Fruit fly (Drosophila melanogaster) whole organism, prepupa: ENCODE results near the gene NijB.

Source experiments
- Blimp-1 ChIP-seq: fragments of 200-800 bp; sonication (Bioruptor generic); optimal IDR thresholded peaks from 3 replicates; lab custom pipeline; 2017; ENCODE audit warnings: missing biosample characterization, missing genetic modification characterization, mild to moderate bottlenecking, moderate library complexity, missing genetic modification reagents
- CG10631 ChIP-seq: fragments of 200-800 bp; sonication (Bioruptor generic); optimal IDR thresholded peaks from 2 replicates; lab custom pipeline; 2016; ENCODE audit warnings: missing biosample characterization, missing genetic modification characterization
- CG10669 ChIP-seq: fragments of 200-800 bp; sonication (Bioruptor generic); optimal IDR thresholded peaks from 3 replicates; lab custom pipeline; 2018; ENCODE audit warnings: missing biosample characterization, mild to moderate bottlenecking, missing genetic modification characterization, moderate library complexity
- CG11294 ChIP-seq: fragments of 200-800 bp; sonication (Bioruptor generic); IDR thresholded peaks from 2 replicates; pipeline ENCODE4 v1.3.6; 2022; ENCODE audit warnings: missing biosample characterization, missing genetic modification characterization
- CG11902 ChIP-seq: fragments of 200-800 bp; sonication (Bioruptor generic); optimal IDR thresholded peaks from 3 replicates; lab custom pipeline; 2016; ENCODE audit warnings: missing biosample characterization, missing genetic modification characterization
- CG1621 ChIP-seq: fragments of 200-800 bp; sonication (Bioruptor generic); optimal IDR thresholded peaks from 3 replicates; lab custom pipeline; 2018; ENCODE audit warnings: missing biosample characterization, mild to moderate bottlenecking, missing genetic modification characterization
- CG16779 ChIP-seq: fragments of 200-800 bp; sonication (Bioruptor generic); optimal IDR thresholded peaks from 3 replicates; lab custom pipeline; 2017; ENCODE audit warnings: missing biosample characterization, mild to moderate bottlenecking, missing genetic modification characterization
- CG3032 ChIP-seq: fragments of 200-800 bp; optimal IDR thresholded peaks from 2 replicates; lab custom pipeline; 2019; ENCODE audit warnings: missing biosample characterization, mild to moderate bottlenecking, missing genetic modification characterization, moderate library complexity
- CG31627 ChIP-seq: fragments of 200-800 bp; sonication (Bioruptor generic); optimal IDR thresholded peaks from 3 replicates; lab custom pipeline; 2016; ENCODE audit warnings: missing biosample characterization, missing genetic modification characterization
- CG32006 ChIP-seq: fragments of 200-800 bp; sonication (Bioruptor generic); optimal IDR thresholded peaks from 3 replicates; lab custom pipeline; 2017; ENCODE audit warnings: missing biosample characterization, mild to moderate bottlenecking, missing genetic modification characterization
- CG34406 ChIP-seq: fragments of 200-800 bp; sonication (Bioruptor generic); optimal IDR thresholded peaks from 3 replicates; lab custom pipeline; 2016; ENCODE audit warnings: missing biosample characterization, missing genetic modification characterization
- CG3919 ChIP-seq: fragments of 200-800 bp; sonication (Bioruptor generic); optimal IDR thresholded peaks from 3 replicates; lab custom pipeline; 2016; ENCODE audit warnings: missing biosample characterization, missing genetic modification characterization
- CG6792 ChIP-seq: fragments of 200-800 bp; sonication (Bioruptor generic); optimal IDR thresholded peaks from 3 replicates; lab custom pipeline; 2016; ENCODE audit warnings: missing biosample characterization, missing genetic modification characterization
- CG6854 ChIP-seq: fragments of 200-800 bp; sonication (Bioruptor generic); optimal IDR thresholded peaks from 2 replicates; lab custom pipeline; 2017; ENCODE audit warnings: missing biosample characterization, mild to moderate bottlenecking, missing genetic modification characterization
- CG8319 ChIP-seq: fragments of 200-800 bp; sonication (Bioruptor generic); optimal IDR thresholded peaks from 3 replicates; lab custom pipeline; 2016; ENCODE audit warnings: missing biosample characterization, missing genetic modification characterization
- CG8632 ChIP-seq: fragments of 200-800 bp; sonication (Bioruptor generic); optimal IDR thresholded peaks from 3 replicates; lab custom pipeline; 2016; ENCODE audit warnings: missing biosample characterization, missing genetic modification characterization
- CG9139 ChIP-seq: fragments of 200-800 bp; sonication (Bioruptor generic); optimal IDR thresholded peaks from 3 replicates; lab custom pipeline; 2017; ENCODE audit warnings: missing biosample characterization, mild to moderate bottlenecking, missing genetic modification characterization
- Eip75B ChIP-seq: fragments of 200-800 bp; sonication (Bioruptor generic); optimal IDR thresholded peaks from 3 replicates; lab custom pipeline; 2016; ENCODE audit warnings: missing biosample characterization, missing genetic modification characterization
- Eip78C ChIP-seq: fragments of 200-800 bp; sonication (Bioruptor generic); peaks from one replicate; lab custom pipeline; 2016; ENCODE audit warnings: missing biosample characterization, missing genetic modification characterization
- Eip93F ChIP-seq: fragments of 200-800 bp; sonication (Bioruptor generic); optimal IDR thresholded peaks from 2 replicates; lab custom pipeline; 2016; ENCODE audit warnings: missing biosample characterization, mild to moderate bottlenecking, missing genetic modification characterization
- Ets96B ChIP-seq: fragments of 200-800 bp; optimal IDR thresholded peaks from 2 replicates; lab custom pipeline; 2019; ENCODE audit warnings: missing biosample characterization, mild to moderate bottlenecking, missing genetic modification characterization, moderate library complexity
- Gug ChIP-seq: fragments of 200-800 bp; sonication (Bioruptor generic); IDR thresholded peaks from 2 replicates; pipeline ENCODE4 v1.3.6; 2022; ENCODE audit warnings: missing biosample characterization, missing genetic modification characterization
- Hr38 ChIP-seq: sonication (Bioruptor generic); optimal IDR thresholded peaks from 2 replicates; lab custom pipeline; 2016; ENCODE audit warnings: missing biosample characterization, missing genetic modification characterization
- Hr39 ChIP-seq: fragments of 200-800 bp; sonication (Bioruptor generic); optimal IDR thresholded peaks from 2 replicates; lab custom pipeline; 2016; ENCODE audit warnings: missing biosample characterization, missing genetic modification characterization
- Lpt ChIP-seq: fragments of 200-800 bp; sonication (Bioruptor generic); optimal IDR thresholded peaks from 3 replicates; lab custom pipeline; 2016; ENCODE audit warnings: missing biosample characterization, missing genetic modification characterization
- OdsH ChIP-seq: fragments of 200-800 bp; sonication (Bioruptor generic); optimal IDR thresholded peaks from 3 replicates; lab custom pipeline; 2016; ENCODE audit warnings: missing biosample characterization, missing genetic modification characterization
- Sox102F ChIP-seq: fragments of 200-800 bp; sonication (Bioruptor generic); optimal IDR thresholded peaks from 2 replicates; lab custom pipeline; 2016; ENCODE audit warnings: missing biosample characterization, mild to moderate bottlenecking, missing genetic modification characterization
- Sox14 ChIP-seq: fragments of 200-800 bp; sonication (Bioruptor generic); optimal IDR thresholded peaks from 3 replicates; lab custom pipeline; 2016; ENCODE audit warnings: missing biosample characterization, missing genetic modification characterization
- Sox15 ChIP-seq: fragments of 200-800 bp; sonication (Bioruptor generic); optimal IDR thresholded peaks from 3 replicates; lab custom pipeline; 2016; ENCODE audit warnings: missing biosample characterization, missing genetic modification characterization
- achi ChIP-seq: fragments of 200-800 bp; sonication (Bioruptor generic); optimal IDR thresholded peaks from 3 replicates; lab custom pipeline; 2016; ENCODE audit warnings: missing biosample characterization, missing genetic modification characterization
- acj6 ChIP-seq: fragments of 200-800 bp; sonication (Bioruptor generic); optimal IDR thresholded peaks from 3 replicates; lab custom pipeline; 2016; ENCODE audit warnings: missing biosample characterization, missing genetic modification characterization
- cyc ChIP-seq: fragments of 200-800 bp; sonication (Bioruptor generic); optimal IDR thresholded peaks from 3 replicates; lab custom pipeline; 2016; ENCODE audit warnings: missing biosample characterization, missing genetic modification characterization
- dac ChIP-seq: fragments of 200-800 bp; sonication (Bioruptor generic); optimal IDR thresholded peaks from 2 replicates; lab custom pipeline; 2017; ENCODE audit warnings: missing biosample characterization, mild to moderate bottlenecking, missing genetic modification characterization
- esn ChIP-seq: fragments of 200-800 bp; sonication (Bioruptor generic); optimal IDR thresholded peaks from 2 replicates; lab custom pipeline; 2016; ENCODE audit warnings: missing biosample characterization, mild to moderate bottlenecking, missing genetic modification characterization, moderate library complexity
- fd59A ChIP-seq: fragments of 200-800 bp; sonication (Bioruptor generic); optimal IDR thresholded peaks from 2 replicates; lab custom pipeline; 2017; ENCODE audit warnings: missing biosample characterization, mild to moderate bottlenecking, missing genetic modification characterization, missing genetic modification reagents
- fkh ChIP-seq: fragments of 200-800 bp; sonication (Bioruptor generic); optimal IDR thresholded peaks from 3 replicates; lab custom pipeline; 2017; ENCODE audit warnings: missing biosample characterization, mild to moderate bottlenecking, missing genetic modification characterization, moderate library complexity
- pdm3 ChIP-seq: fragments of 200-800 bp; sonication (Bioruptor generic); optimal IDR thresholded peaks from 3 replicates; lab custom pipeline; 2016; ENCODE audit warnings: missing biosample characterization, missing genetic modification characterization
- spab ChIP-seq: fragments of 200-800 bp; sonication (Bioruptor generic); optimal IDR thresholded peaks from 2 replicates; lab custom pipeline; 2017; ENCODE audit warnings: missing biosample characterization, mild to moderate bottlenecking, missing genetic modification characterization, missing genetic modification reagents
- svp ChIP-seq: fragments of 200-800 bp; sonication (Bioruptor generic); peaks from one replicate; lab custom pipeline; 2016; ENCODE audit warnings: missing biosample characterization, missing genetic modification characterization
- topi ChIP-seq: fragments of 200-800 bp; sonication (Bioruptor generic); optimal IDR thresholded peaks from 3 replicates; lab custom pipeline; 2016; ENCODE audit warnings: missing biosample characterization, missing genetic modification characterization
- vri ChIP-seq: fragments of 200-800 bp; sonication (Bioruptor generic); optimal IDR thresholded peaks from 3 replicates; lab custom pipeline; 2016; ENCODE audit warnings: missing biosample characterization, mild to moderate bottlenecking, missing genetic modification characterization

The NijB gene

dm6 chr3L:18860467-18860866 is 31.7 kb upstream of the NijB start:
- TF ChIP-seq CG10669 (no peak), Hr39 (GFP tag; lab: Kevin White, UChicago) (no peak), CG16779 (tag; lab: Kevin White, UChicago) (no peak), CG8319 (GFP tag; lab: Kevin White, UChicago) (no peak), CG31627 (GFP tag; lab: Kevin White, UChicago) (no peak), pdm3 (GFP tag; lab: Kevin White, UChicago) (no peak), esn (GFP tag; lab: Kevin White, UChicago) (no peak), Gug (GFP tag; lab: Robert Waterston, UW) (no peak), CG3919 (GFP tag; lab: Kevin White, UChicago) (no peak), Eip78C (GFP tag; lab: Kevin White, UChicago) (no peak), CG32006 (GFP tag; lab: Kevin White, UChicago) (no peak), achi (GFP tag; lab: Kevin White, UChicago) (no peak), Lpt (no peak), Eip75B (GFP tag; lab: Kevin White, UChicago) (no peak), Eip93F (GFP tag; lab: Kevin White, UChicago) (no peak), fd59A (GFP tag; lab: Kevin White, UChicago) (no peak), acj6 (no peak), CG8632 (GFP tag; lab: Kevin White, UChicago) (no peak), Sox102F (GFP tag; lab: Kevin White, UChicago) (no peak), CG11294 (GFP tag; lab: Robert Waterston, UW) (no peak)

- TF ChIP-seq CG6854 (GFP tag; lab: Kevin White, UChicago) (no peak), Sox14 (GFP tag; lab: Kevin White, UChicago) (no peak), CG10631 (GFP tag; lab: Kevin White, UChicago) (no peak), CG11902 (GFP tag; lab: Kevin White, UChicago) (no peak), Hr38 (GFP tag; lab: Kevin White, UChicago) (no peak), CG11294 (GFP tag; lab: Robert Waterston, UW) (no peak), cyc (no peak), pdm3 (GFP tag; lab: Kevin White, UChicago) (no peak), vri (GFP tag; lab: Kevin White, UChicago) (no peak), topi (GFP tag; lab: Kevin White, UChicago) (no peak)
Measured at dm6 chr3L:18861893-18862292, 30.3 kb upstream of the NijB start.

- no peak for TF ChIP-seq OdsH (GFP tag; lab: Kevin White, UChicago)
- TF ChIP-seq vri (GFP tag; lab: Kevin White, UChicago), result peak; percentile 30
Measured at dm6 chr3L:18863327-18863726, 28.9 kb upstream of the NijB start, which contains the start of gene CG6865. Gene CG6865 (plus strand): TSS chr3L:18863647.

- TF ChIP-seq CG6792, result no peak
- peak; percentile 83 for TF ChIP-seq fkh (GFP tag; lab: Kevin White, UChicago)
Measured at dm6 chr3L:18865447-18866367, 26.5 kb upstream of the NijB start, which contains the start of gene CG14074. Gene CG14074 (plus strand): TSS chr3L:18866225.

dm6 chr3L:18867521-18867920 is 24.7 kb upstream of the NijB start, which contains the start of gene Dysb:
Gene Dysb (plus strand): TSS chr3L:18867771.
- TF ChIP-seq CG3032, result peak; percentile 79
- no peak for TF ChIP-seq CG9139
- TF ChIP-seq CG34406 (GFP tag; lab: Kevin White, UChicago), result peak; percentile 89
- TF ChIP-seq Hr39 (GFP tag; lab: Kevin White, UChicago), result peak; percentile 68
- TF ChIP-seq Ets96B (tag; lab: Kevin White, UChicago), result peak; percentile 80
- peak; percentile 84 for TF ChIP-seq fkh (GFP tag; lab: Kevin White, UChicago)
- TF ChIP-seq CG32006 (GFP tag; lab: Kevin White, UChicago), result no peak
- no peak for TF ChIP-seq svp (GFP tag; lab: Kevin White, UChicago)
- TF ChIP-seq CG6792, result peak; percentile 74
- TF ChIP-seq spab (GFP tag; lab: Kevin White, UChicago), result peak; percentile 62
- peak; percentile 29 for TF ChIP-seq Sox15
- TF ChIP-seq Blimp-1 (GFP tag; lab: Kevin White, UChicago), result peak; percentile 46
- no peak for TF ChIP-seq CG1621 (tag; lab: Kevin White, UChicago)
- peak; percentile 75 for TF ChIP-seq Eip75B (GFP tag; lab: Kevin White, UChicago)
- TF ChIP-seq OdsH (GFP tag; lab: Kevin White, UChicago), result peak; percentile 84
- peak; percentile 81 for TF ChIP-seq CG10631 (GFP tag; lab: Kevin White, UChicago)
- peak; percentile 81 for TF ChIP-seq CG8632 (GFP tag; lab: Kevin White, UChicago)
- no peak for TF ChIP-seq dac (GFP tag; lab: Kevin White, UChicago)
- no peak for TF ChIP-seq CG16779 (tag; lab: Kevin White, UChicago)
